Fruit fly (Drosophila melanogaster) S2 (cell line): Measurements from ENCODE around the gene wge.

Experiments used
- CG8478 ChIP-seq: fragments of >200 bp; optimal IDR thresholded peaks from 2 replicates; lab custom pipeline; 2018
- CTCF ChIP-seq, 2 experiments: fragments of >200 bp; optimal IDR thresholded peaks; 2 replicates each; lab custom pipeline; 2018

The wge gene

DNA sequence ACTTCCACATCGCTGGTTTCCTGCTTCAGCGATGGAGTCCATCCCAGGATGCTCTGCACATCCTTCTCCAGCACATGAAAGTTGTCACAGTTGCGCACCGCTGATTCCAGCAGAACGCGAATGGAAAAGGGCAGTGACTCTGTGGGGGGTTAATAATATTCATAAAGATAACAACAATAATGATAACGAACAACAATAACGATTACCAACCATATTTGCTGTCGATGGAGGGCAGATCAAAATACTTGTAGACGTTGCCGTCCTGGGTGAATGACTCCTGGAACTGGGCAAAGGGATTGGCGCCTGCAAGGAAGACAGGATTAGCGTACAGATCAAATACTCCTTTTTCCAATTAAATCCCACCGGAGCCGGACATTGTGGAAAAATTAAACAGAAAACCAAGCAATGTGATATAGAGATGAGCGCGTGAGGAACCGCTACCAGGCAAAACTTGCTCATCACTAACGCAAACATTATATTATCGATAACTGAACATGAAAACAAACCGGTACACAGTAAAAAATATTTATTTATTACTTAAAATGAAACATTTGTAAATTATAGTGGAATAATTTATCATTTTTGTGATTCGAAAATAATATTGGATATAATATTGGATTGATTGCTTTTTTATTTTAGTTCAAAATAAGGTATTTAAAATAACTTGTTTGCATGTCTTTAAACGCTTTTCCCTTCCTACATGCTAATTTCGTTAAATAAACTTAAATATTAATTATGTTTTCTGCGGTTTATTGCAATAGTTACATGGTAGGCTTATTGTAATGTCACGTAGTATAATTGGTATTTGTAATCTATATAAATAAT, 3.4 kb upstream of the wge start, which contains the start of gene Irp-1A:
Gene Irp-1A, minus strand, starts transcription at position 439 of the 825 bp plus-strand sequence.
- TF ChIP-seq CG8478 (lab: Kevin White, UChicago) (no peak), CTCF (optimal IDR thresholded peaks at IDR 0.05; lab: Kevin White, UChicago) (no peak)

DNA sequence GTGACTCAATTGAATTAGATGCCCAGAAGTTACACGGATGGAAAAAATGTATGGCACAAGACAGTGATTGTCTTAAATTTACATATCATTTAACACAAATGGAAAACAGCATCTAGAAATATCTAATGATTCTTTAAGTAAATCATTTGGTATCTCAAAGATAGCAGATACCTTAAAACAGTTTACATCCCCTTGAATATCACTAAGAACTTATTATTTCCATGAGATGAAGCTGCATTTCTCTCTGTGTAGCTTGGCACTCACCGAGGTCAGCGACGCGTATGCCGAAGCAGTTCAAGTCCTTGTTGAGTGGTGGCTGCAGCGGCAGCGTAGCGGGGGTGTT, 1.4 kb downstream of the wge start:
- TF ChIP-seq CTCF (optimal IDR thresholded peaks at IDR 0.05; lab: Kevin White, UChicago): no peak
- TF ChIP-seq CG8478 (lab: Kevin White, UChicago): no peak

DNA sequence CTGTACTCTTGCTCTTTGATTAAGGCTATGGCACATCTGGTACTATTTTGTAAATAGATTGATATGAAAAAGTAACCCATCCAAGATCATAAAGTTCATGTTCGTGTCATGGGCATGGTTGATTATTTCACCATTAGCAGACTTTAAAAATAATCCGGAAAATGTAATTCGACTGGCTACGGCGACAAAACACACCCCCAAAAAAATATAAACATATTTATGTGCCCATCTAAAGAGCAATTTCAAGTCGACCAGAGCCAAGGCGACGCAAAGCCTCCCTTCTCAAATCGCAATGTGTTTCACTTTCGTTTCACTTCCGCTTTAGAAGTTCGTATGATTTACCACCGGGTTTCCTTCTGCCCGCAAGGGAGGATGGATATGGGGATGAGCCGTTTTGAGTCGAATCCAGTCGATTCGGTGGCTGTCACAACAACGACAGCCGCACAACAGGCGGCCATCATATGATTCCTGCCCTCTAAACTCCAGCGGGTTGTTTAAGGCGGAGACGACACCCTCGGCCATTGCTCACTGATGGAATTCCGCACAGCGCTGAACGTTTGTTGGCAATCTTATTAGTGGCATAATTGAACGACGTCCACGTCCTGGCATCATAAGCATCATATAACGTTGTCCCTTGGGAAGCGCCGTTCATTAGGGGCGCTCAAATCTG, 1.9 kb downstream of the wge start:
- no peak for TF ChIP-seq CG8478 (lab: Kevin White, UChicago)
- no peak for TF ChIP-seq CTCF (optimal IDR thresholded peaks at IDR 0.05; lab: Kevin White, UChicago)

DNA sequence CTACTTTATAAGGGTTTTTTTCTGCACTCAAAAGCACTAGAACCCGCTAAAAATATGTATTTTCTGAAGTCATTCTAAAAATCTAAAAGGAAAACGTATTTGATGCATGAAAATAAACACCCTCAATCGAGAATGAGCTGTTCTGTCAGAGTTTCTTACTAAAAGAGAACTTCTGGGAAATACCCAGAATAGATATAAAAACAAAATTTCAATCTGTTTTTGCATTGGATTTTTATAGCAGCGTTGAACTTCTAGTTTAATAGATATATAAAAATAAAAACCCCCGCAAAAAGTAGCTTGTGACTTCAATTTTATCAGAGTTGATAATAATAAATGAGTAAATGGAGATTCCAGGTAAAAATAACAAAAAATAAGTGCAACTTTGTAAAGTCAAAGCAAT, 2.5 kb downstream of the wge start:
- TF ChIP-seq CG8478 (lab: Kevin White, UChicago) (no peak), CTCF (optimal IDR thresholded peaks at IDR 0.05; lab: Kevin White, UChicago) (no peak)

DNA sequence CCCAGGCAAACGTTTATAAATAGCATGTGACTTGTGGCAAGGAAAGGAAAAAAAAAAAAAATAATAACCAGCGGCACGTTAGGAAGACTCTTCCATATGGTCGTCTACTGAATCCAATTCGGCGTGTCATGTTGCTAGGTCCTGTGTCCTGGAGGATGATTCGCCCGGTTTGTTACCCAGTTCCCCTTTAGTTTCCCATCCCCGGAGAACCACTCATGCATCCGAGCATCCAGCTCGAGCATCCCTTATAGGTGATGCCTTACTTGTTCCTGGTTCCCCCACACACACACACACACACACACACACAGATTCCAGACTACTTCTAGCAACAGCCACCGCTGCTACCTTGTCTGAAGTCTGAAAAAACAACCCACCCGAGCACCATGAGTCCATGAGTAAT, 3.1 kb downstream of the wge start:
- no peak for TF ChIP-seq CTCF (optimal IDR thresholded peaks at IDR 0.05; lab: Kevin White, UChicago)
- no peak for TF ChIP-seq CG8478 (lab: Kevin White, UChicago)

DNA sequence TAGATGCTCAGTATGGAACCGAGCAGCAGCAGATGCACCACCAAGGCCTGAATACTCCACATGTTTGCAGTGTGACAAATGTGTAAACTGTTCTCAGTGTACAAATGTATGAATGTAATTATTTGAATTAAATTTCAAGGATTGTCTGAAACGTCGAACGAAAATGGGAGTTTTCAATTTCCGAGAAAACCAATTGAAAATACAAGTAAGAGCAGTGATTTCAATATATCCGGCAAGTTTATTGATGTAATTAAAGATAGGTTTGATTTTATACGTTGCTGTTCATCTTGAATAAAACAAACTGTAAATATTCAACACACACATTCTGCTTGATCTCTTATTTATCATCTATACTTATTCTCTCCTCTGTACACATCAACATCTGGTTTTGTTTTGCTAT, 10.3 kb downstream of the wge start, which contains the start of gene CG4907:
Gene CG4907, minus strand, starts transcription at position 101 of the 400 bp plus-strand sequence.
- no peak for TF ChIP-seq CG8478 (lab: Kevin White, UChicago)
- no peak for TF ChIP-seq CTCF (optimal IDR thresholded peaks at IDR 0.05; lab: Kevin White, UChicago)

DNA sequence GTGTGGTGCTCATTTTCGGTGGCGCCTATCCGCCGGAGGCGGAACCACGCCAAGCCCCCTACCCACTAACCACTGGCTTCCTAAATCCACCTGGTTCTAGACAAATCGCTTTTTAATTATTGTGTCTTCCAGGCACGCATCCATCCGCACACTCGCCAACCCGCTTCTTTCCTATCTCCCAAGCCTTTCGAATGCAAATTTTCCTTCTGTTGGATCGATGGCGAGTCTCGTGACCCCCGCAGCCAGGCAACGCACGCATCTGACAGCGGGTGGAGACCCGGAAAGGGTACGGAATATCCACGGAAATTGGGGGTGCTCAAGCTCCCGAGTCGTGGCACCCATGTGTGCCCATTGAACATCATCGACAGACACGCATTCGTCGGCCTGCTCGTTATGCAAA, 13.8 kb downstream of the wge start, which contains the start of gene CG13842:
Gene CG13842, minus strand, starts transcription at position 101 of the 400 bp plus-strand sequence.
- TF ChIP-seq CG8478 (lab: Kevin White, UChicago): no peak
- TF ChIP-seq CTCF (optimal IDR thresholded peaks at IDR 0.05; lab: Kevin White, UChicago): no peak

DNA sequence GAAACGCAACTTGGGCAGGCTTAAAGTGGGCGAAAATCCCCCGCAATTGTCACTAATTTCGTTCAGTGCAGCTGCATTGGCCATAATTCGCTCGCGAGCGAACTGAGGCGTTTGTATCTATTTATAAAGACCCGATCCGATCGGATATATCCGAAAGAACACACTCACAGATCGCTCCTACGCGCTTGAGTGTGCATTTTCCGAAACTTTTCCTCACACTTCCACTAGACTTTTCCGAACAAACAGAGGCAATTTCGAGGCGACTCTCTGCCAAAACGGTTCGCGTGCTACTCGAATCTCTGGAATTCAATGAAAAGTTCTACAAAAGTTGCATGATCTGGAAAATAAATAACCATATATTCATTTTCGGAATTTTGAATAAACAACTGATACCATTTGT, 19.2 kb downstream of the wge start, which contains the start of the genes CG6972 and CCAP:
Gene CG6972, plus strand, starts transcription at position 215 of the 400 bp plus-strand sequence.
Gene CCAP, minus strand, starts transcription at position 292 of the 400 bp plus-strand sequence.
- TF ChIP-seq CG8478 (lab: Kevin White, UChicago) (no peak), CTCF (optimal IDR thresholded peaks at IDR 0.05; lab: Kevin White, UChicago) (no peak)

DNA sequence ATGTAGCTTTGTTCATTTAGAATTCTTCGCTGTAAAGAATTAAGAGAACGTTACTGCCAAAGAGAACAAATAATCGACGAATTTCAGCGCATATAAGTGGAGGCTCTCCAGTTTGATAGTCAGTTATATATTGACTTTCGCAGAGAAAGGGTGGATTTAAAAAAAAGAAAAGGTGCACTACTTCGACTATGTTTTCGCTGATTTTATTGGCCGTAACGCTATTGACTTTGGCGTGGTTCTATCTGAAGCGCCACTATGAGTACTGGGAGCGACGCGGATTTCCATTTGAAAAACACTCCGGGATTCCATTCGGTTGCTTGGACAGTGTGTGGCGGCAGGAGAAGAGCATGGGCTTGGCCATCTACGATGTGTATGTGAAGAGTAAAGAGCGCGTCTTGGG, 22.7 kb downstream of the wge start, which contains the start of gene Cyp6d4:
Gene Cyp6d4, plus strand, starts transcription at position 112 of the 400 bp plus-strand sequence.
- TF ChIP-seq CG8478 (lab: Kevin White, UChicago) (no peak), CTCF (optimal IDR thresholded peaks at IDR 0.05; lab: Kevin White, UChicago) (no peak)

DNA sequence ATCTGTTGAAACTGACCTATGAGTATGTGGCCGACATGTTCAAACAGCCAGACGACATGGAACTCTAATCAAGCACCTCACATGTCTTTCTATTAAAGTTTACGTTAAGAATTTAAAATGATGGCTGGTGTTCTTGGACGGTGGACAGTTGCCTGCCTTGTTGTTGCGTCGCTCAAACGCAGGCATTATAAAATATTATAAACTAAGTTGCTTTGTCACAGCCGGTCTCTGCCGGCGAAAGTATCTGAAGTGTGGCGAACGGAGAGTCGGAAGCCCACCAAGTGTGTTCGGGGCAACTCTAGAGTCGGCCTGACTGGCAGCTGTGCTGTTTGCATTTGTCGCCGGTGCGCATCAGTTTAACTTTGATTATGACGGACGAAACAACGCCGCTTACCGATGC, 26.3 kb downstream of the wge start, which contains the start of gene cd:
Gene cd, plus strand, starts transcription at position 301 of the 400 bp plus-strand sequence.
- TF ChIP-seq CTCF (optimal IDR thresholded peaks at IDR 0.05; lab: Kevin White, UChicago) (no peak), CG8478 (lab: Kevin White, UChicago) (no peak)

DNA sequence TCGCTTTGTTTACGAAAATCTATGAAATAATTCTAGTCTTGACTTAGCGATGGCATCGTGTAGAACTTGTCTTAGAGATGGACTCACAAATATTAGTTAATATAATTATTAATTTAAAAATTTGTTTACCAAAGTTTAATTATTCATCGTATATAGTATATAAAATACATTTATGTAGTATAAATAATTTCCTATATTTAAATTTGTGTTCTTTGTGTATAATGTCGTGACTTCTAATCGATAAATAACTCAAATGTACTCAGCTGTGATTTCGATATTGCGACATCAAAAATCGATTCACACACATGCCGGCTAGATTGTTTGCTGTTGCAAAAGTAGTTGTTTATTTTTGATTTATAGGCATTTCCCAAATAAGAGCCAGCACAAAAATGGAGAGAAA, 30.6 kb downstream of the wge start, which contains the start of the genes wfs1 and Nup133:
Gene wfs1, minus strand, starts transcription at position 70 of the 400 bp plus-strand sequence.
Gene Nup133, plus strand, starts transcription at position 297 of the 400 bp plus-strand sequence.
- no peak for TF ChIP-seq CTCF (optimal IDR thresholded peaks at IDR 0.05; lab: Kevin White, UChicago)
- no peak for TF ChIP-seq CG8478 (lab: Kevin White, UChicago)

DNA sequence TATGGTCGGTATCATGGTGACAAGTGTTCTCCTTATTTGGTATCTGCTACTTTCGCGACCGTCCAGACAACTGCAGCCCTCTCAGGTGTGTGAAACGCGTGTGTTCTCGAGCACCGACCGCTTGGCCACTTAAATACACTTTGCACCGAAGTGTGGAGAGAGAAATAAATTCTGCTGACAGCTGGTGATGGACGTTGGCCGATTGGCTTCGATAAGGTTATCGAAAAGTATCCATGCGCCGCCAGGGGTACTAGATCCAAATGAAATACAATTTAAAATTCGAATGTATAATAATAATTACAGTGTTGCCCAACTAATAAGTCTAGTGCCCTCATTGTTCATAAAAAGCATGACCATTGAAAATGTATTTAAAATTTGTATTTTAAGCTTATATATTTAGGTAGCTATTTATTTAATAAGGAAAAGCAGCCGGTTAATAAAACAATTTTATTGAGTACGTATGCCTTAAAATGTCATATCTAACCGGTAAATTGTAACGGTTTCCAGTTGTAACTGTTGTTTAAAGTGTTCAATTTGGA, 34.5 kb downstream of the wge start, which contains the start of the genes Gclm and CG17625:
Gene Gclm, minus strand, starts transcription at position 175 of the 539 bp plus-strand sequence.
Gene CG17625, plus strand, starts transcription at position 514 of the 539 bp plus-strand sequence.
- no peak for TF ChIP-seq CG8478 (lab: Kevin White, UChicago)
- no peak for TF ChIP-seq CTCF (optimal IDR thresholded peaks at IDR 0.05; lab: Kevin White, UChicago)

DNA sequence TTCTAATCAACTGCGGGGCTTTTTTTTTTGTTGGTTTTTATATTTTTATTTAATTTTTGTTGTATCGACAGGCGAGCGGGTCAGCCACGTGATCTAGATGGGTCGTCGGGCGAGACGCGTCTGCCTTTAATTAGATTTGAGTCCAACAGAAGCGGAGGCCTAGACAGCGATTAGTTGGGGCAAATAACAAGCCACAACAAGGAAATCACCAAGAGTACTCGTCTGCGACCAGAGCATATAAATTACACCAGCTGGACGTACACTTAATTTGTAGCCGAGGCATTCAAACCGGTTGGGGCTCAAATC, 36.0 kb downstream of the wge start:
- no peak for TF ChIP-seq CTCF (optimal IDR thresholded peaks at IDR 0.05; lab: Kevin White, UChicago)
- no peak for TF ChIP-seq CG8478 (lab: Kevin White, UChicago)
